Worm (Caenorhabditis elegans) whole organism, L4 larva: Measurements from ENCODE around the gene dhcr-24.

Source experiments
- D1046.2 ChIP-seq: fragments of 200-800 bp; sonication (Bioruptor generic); IDR thresholded peaks from 2 replicates; pipeline ENCODE4 v1.3.6; 2022; ENCODE audit warnings: missing genetic modification characterization, missing compliant biosample characterization
- F37D6.2 ChIP-seq: sonication (generic microtip); optimal IDR thresholded peaks from 2 replicates; lab custom pipeline; 2016; ENCODE audit warnings: mild to moderate bottlenecking, missing genetic modification characterization, missing compliant biosample characterization
- Y48G9A.11 ChIP-seq: fragments of 200-800 bp; sonication (Bioruptor generic); IDR thresholded peaks from 2 replicates; pipeline ENCODE4 v1.3.6; 2022; ENCODE audit warnings: missing genetic modification reagents, missing genetic modification characterization, missing compliant biosample characterization
- ZK337.2 ChIP-seq: fragments of 200-800 bp; sonication (Bioruptor generic); IDR thresholded peaks from 2 replicates; pipeline ENCODE4 v1.3.6; 2022; ENCODE audit warnings: missing genetic modification reagents, missing genetic modification characterization, missing compliant biosample characterization
- aha-1 ChIP-seq: fragments of 150-350 bp; peaks from one replicate; lab custom pipeline; 2014; ENCODE audit warnings: missing biosample characterization, missing genetic modification characterization
- ama-1 ChIP-seq: fragments of 150-350 bp; optimal IDR thresholded peaks from 2 replicates; lab custom pipeline; 2014; ENCODE audit warnings: inconsistent platforms, mixed read lengths
- arid-1 ChIP-seq: fragments of 200-800 bp; sonication (Bioruptor generic); conservative IDR thresholded peaks from 2 replicates; pipeline ENCODE4 v1.3.6; 2022; ENCODE audit warnings: missing genetic modification reagents, missing genetic modification characterization, missing compliant biosample characterization
- attf-4 ChIP-seq: sonication (generic microtip); optimal IDR thresholded peaks from 3 replicates; lab custom pipeline; 2017; ENCODE audit warnings: missing biosample characterization, missing genetic modification characterization
- ceh-20 ChIP-seq: fragments of 200-800 bp; sonication (Bioruptor generic); IDR thresholded peaks from 2 replicates; pipeline ENCODE4 v1.3.6; 2022; ENCODE audit warnings: missing genetic modification reagents, missing genetic modification characterization, missing compliant biosample characterization
- ces-1 ChIP-seq: fragments of 150-350 bp; sonication (generic microtip); optimal IDR thresholded peaks from 4 replicates; lab custom pipeline; 2014; ENCODE audit warnings: missing biosample characterization, missing genetic modification reagents, missing genetic modification characterization
- cey-2 ChIP-seq: sonication (generic microtip); optimal IDR thresholded peaks from 3 replicates; lab custom pipeline; 2017; ENCODE audit warnings: missing genetic modification characterization, mild to moderate bottlenecking, missing compliant biosample characterization, antibody characterized with exemption, borderline replicate concordance; ENCODE audit not compliant: insufficient read depth
- ctbp-1 ChIP-seq: fragments of 200-800 bp; sonication (Bioruptor generic); IDR thresholded peaks from 2 replicates; pipeline ENCODE4 v1.3.6; 2022; ENCODE audit warnings: missing genetic modification reagents, missing genetic modification characterization, missing compliant biosample characterization
- dmd-6 ChIP-seq: fragments of 200-800 bp; sonication (Bioruptor generic); IDR thresholded peaks from 2 replicates; pipeline ENCODE4 v1.3.6; 2022; ENCODE audit warnings: missing genetic modification reagents, missing genetic modification characterization, missing compliant biosample characterization
- dmd-8 ChIP-seq: fragments of 200-800 bp; sonication (Bioruptor generic); IDR thresholded peaks from 2 replicates; pipeline ENCODE4 v1.3.6; 2022; ENCODE audit warnings: missing genetic modification characterization, missing compliant biosample characterization
- duxl-1 ChIP-seq: sonication (generic microtip); optimal IDR thresholded peaks from 2 replicates; lab custom pipeline; 2016; ENCODE audit warnings: mild to moderate bottlenecking, missing genetic modification characterization, moderate library complexity, missing compliant biosample characterization; ENCODE audit not compliant: poor library complexity
- egl-43 ChIP-seq: fragments of 200-800 bp; sonication (Bioruptor generic); IDR thresholded peaks from 2 replicates; pipeline ENCODE4 v1.3.6; 2022; ENCODE audit warnings: missing genetic modification reagents, missing genetic modification characterization, missing compliant biosample characterization
- fkh-10 ChIP-seq: fragments of 150-350 bp; optimal IDR thresholded peaks from 2 replicates; lab custom pipeline; 2014; ENCODE audit warnings: missing biosample characterization, missing genetic modification reagents, missing genetic modification characterization
- gei-8 ChIP-seq: fragments of 200-800 bp; sonication (Bioruptor generic); optimal IDR thresholded peaks from 2 replicates; lab custom pipeline; 2018; ENCODE audit warnings: mild to moderate bottlenecking, missing genetic modification characterization, missing compliant biosample characterization
- hif-1 ChIP-seq, 2 experiments: sonication (generic microtip); optimal IDR thresholded peaks; 2 replicates each; lab custom pipeline; 2016 to 2017; ENCODE audit warnings: missing compliant biosample characterization in 2 of 2, missing genetic modification characterization in 2 of 2, missing genetic modification reagents in 2 of 2, missing genotype in 2 of 2, mild to moderate bottlenecking in 1 of 2
- hlh-11 ChIP-seq: fragments of 200-800 bp; sonication (Bioruptor generic); optimal IDR thresholded peaks from 2 replicates; lab custom pipeline; 2018; ENCODE audit warnings: mild to moderate bottlenecking, missing genetic modification characterization, missing compliant biosample characterization
- hlh-30 ChIP-seq: sonication (generic microtip); optimal IDR thresholded peaks from 2 replicates; lab custom pipeline; 2017; ENCODE audit warnings: antibody characterized with exemption, mild to moderate bottlenecking, missing genetic modification characterization, missing compliant biosample characterization; ENCODE audit not compliant: insufficient read depth
- hmg-1.1 ChIP-seq: fragments of 200-800 bp; sonication (Bioruptor generic); IDR thresholded peaks from 2 replicates; pipeline ENCODE4 v1.3.6; 2022; ENCODE audit warnings: missing genetic modification reagents, missing genetic modification characterization, missing compliant biosample characterization
- jun-1 ChIP-seq: fragments of 150-350 bp; optimal IDR thresholded peaks from 2 replicates; lab custom pipeline; 2014; ENCODE audit warnings: missing biosample characterization, missing genetic modification reagents, missing genetic modification characterization
- lin-13 ChIP-seq: fragments of 150-350 bp; optimal IDR thresholded peaks from 2 replicates; lab custom pipeline; 2014; ENCODE audit warnings: missing biosample characterization, missing genetic modification reagents, missing genetic modification characterization
- lin-39 ChIP-seq: fragments of 150-350 bp; optimal IDR thresholded peaks from 2 replicates; lab custom pipeline; 2014; ENCODE audit warnings: missing biosample characterization, missing genetic modification reagents, missing genetic modification characterization
- lir-3 ChIP-seq: sonication (generic microtip); optimal IDR thresholded peaks from 2 replicates; lab custom pipeline; 2016; ENCODE audit warnings: mild to moderate bottlenecking, missing genetic modification characterization, missing compliant biosample characterization
- lsy-2 ChIP-seq, 2 experiments: fragments of 150-350 bp in 1 of 2; sonication (generic microtip) in 1 of 2; optimal IDR thresholded peaks; 2 replicates each; lab custom pipeline; 2014 to 2017; ENCODE audit warnings: missing biosample characterization in 2 of 2, missing genetic modification characterization in 2 of 2
- madf-5 ChIP-seq, 2 experiments: fragments of 200-800 bp; sonication (Bioruptor generic); IDR thresholded peaks; 2 replicates each; pipeline ENCODE4 v1.3.6; 2022; ENCODE audit warnings: missing compliant biosample characterization in 2 of 2, missing genetic modification characterization in 2 of 2
- madf-9 ChIP-seq: fragments of 200-800 bp; sonication (Bioruptor generic); conservative IDR thresholded peaks from 2 replicates; pipeline ENCODE4 v1.3.6; 2022; ENCODE audit warnings: missing genetic modification reagents, missing genetic modification characterization, missing compliant biosample characterization
- mdt-29 ChIP-seq: fragments of 200-800 bp; sonication (Bioruptor generic); IDR thresholded peaks from 2 replicates; pipeline ENCODE4 v1.3.6; 2022; ENCODE audit warnings: missing genetic modification reagents, missing genetic modification characterization, missing compliant biosample characterization
- mes-2 ChIP-seq: sonication (generic microtip); optimal IDR thresholded peaks from 2 replicates; lab custom pipeline; 2016; ENCODE audit warnings: missing genotype, mild to moderate bottlenecking, missing genetic modification characterization, missing compliant biosample characterization; ENCODE audit not compliant: poor library complexity, severe bottlenecking
- nhr-10 ChIP-seq: fragments of 150-350 bp; optimal IDR thresholded peaks from 2 replicates; lab custom pipeline; 2014; ENCODE audit warnings: missing biosample characterization, missing genetic modification characterization
- nhr-102 ChIP-seq: sonication (generic microtip); optimal IDR thresholded peaks from 2 replicates; lab custom pipeline; 2016; ENCODE audit warnings: mild to moderate bottlenecking, missing genetic modification characterization, moderate library complexity, missing compliant biosample characterization
- nhr-237 ChIP-seq: sonication (generic microtip); optimal IDR thresholded peaks from 2 replicates; lab custom pipeline; 2017; ENCODE audit warnings: missing biosample characterization, missing genetic modification characterization
- nhr-28 ChIP-seq: fragments of 150-350 bp; optimal IDR thresholded peaks from 2 replicates; lab custom pipeline; 2014; ENCODE audit warnings: missing biosample characterization, missing genetic modification characterization
- nhr-6 ChIP-seq: fragments of 150-350 bp; optimal IDR thresholded peaks from 2 replicates; lab custom pipeline; 2014; ENCODE audit warnings: missing biosample characterization, missing genetic modification characterization
- nhr-77 ChIP-seq: fragments of 150-350 bp; optimal IDR thresholded peaks from 2 replicates; lab custom pipeline; 2014; ENCODE audit warnings: missing biosample characterization, missing genetic modification characterization
- php-3 ChIP-seq: fragments of 200-800 bp; sonication (Bioruptor generic); IDR thresholded peaks from 2 replicates; pipeline ENCODE4 v1.3.6; 2022; ENCODE audit warnings: missing genetic modification reagents, missing genetic modification characterization, missing compliant biosample characterization
- rbr-2 ChIP-seq: sonication (generic microtip); optimal IDR thresholded peaks from 2 replicates; lab custom pipeline; 2016; ENCODE audit warnings: missing genotype, missing genetic modification characterization, missing compliant biosample characterization
- set-16 ChIP-seq: fragments of 200-800 bp; sonication (Bioruptor generic); IDR thresholded peaks from 2 replicates; pipeline ENCODE4 v1.3.6; 2022; ENCODE audit warnings: missing genetic modification reagents, missing genetic modification characterization, missing compliant biosample characterization
- tag-97 ChIP-seq: fragments of 200-800 bp; sonication (Bioruptor generic); IDR thresholded peaks from 2 replicates; pipeline ENCODE4 v1.3.6; 2022; ENCODE audit warnings: missing genetic modification characterization, missing compliant biosample characterization
- unc-62 ChIP-seq, 3 experiments: fragments of 150-350 bp in 1 of 3; sonication (generic microtip); optimal IDR thresholded peaks in 2 of 3; peaks in 1 of 3; 1 replicate in 1 of 3; 2 replicates in 2 of 3; lab custom pipeline; 2014 to 2017; ENCODE audit warnings: missing biosample characterization in 3 of 3, missing genetic modification characterization in 3 of 3, missing genetic modification reagents in 3 of 3, missing genotype in 1 of 3
- zfp-3 ChIP-seq: fragments of 200-800 bp; sonication (Bioruptor generic); conservative IDR thresholded peaks from 2 replicates; pipeline ENCODE4 v1.3.6; 2022; ENCODE audit warnings: missing genetic modification reagents, missing genetic modification characterization, missing compliant biosample characterization
- ztf-11 ChIP-seq: fragments of 150-350 bp; optimal IDR thresholded peaks from 2 replicates; lab custom pipeline; 2014; ENCODE audit warnings: missing biosample characterization, missing genetic modification characterization
- ztf-7 ChIP-seq: fragments of 150-350 bp; optimal IDR thresholded peaks from 2 replicates; lab custom pipeline; 2014; ENCODE audit warnings: missing biosample characterization, missing genetic modification characterization

Gene dhcr-24

DNA sequence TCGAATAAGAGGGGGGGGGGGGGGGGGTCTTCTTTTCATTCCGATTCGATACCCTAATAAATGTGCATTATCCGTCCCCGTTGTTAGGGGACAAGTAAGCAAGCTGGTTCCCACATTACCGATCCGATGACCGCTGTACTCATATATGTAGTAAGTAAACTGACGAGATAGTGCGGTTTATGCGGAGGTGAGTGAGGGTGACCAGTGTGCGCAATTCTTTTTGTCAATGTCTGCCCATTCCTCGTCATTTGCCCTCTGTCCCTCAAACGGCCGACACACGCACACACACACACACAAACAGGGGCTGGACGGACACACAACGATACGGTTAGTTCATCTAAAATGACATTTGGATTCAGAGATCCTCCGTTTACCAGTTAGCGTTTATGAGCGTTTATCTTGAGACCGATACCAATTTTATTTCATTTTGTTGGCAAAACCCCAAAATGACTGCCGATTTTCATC, 11.7 kb downstream of the dhcr-24 start, which contains the start of gene aat-3:
TSS of gene aat-3 (plus strand) at position 51 of the 465 bp plus-strand sequence.
- no peak for TF ChIP-seq ces-1 (GFP tag; lab: Kevin White, UChicago)
- TF ChIP-seq hlh-11 (tag; lab: Kevin White, UChicago): peak; percentile 2
- TF ChIP-seq mes-2: peak; percentile 5
- no peak for TF ChIP-seq ztf-7 (tag; lab: Kevin White, UChicago)
- no peak for TF ChIP-seq nhr-6
- TF ChIP-seq hmg-1.1: 0 out of 2 replicates have a peak, but pooled peaks have one; percentile 28
- TF ChIP-seq mdt-29 (GFP tag; lab: Robert Waterston, UW): no peak
- TF ChIP-seq ceh-20 (GFP tag; lab: Robert Waterston, UW): no peak
- TF ChIP-seq tag-97 (GFP tag; lab: Robert Waterston, UW): no peak
- no peak for TF ChIP-seq ama-1 (lab: Kevin White, UChicago)
- TF ChIP-seq aha-1: peak; percentile 64
- peak; percentile 23 for TF ChIP-seq nhr-28 (tag; lab: Kevin White, UChicago)
- peak in 1 of 2 experiments; percentile 69 for TF ChIP-seq unc-62 (GFP tag; optimal IDR thresholded peaks at IDR 0.05 in 1 of 2; lab: Kevin White, UChicago)
- no peak for TF ChIP-seq unc-62 (tag; optimal IDR thresholded peaks at IDR 0.05; lab: Kevin White, UChicago)
- no peak for TF ChIP-seq dmd-6
- no peak for TF ChIP-seq madf-5 (GFP tag; IDR thresholded peaks at IDR 0.05; lab: Robert Waterston, UW)
- no peak for TF ChIP-seq cey-2 (tag; lab: Kevin White, UChicago)
- TF ChIP-seq hif-1 (tag; optimal IDR thresholded peaks at IDR 0.05; lab: Kevin White, UChicago): no peak
- no peak for TF ChIP-seq lsy-2 (tag; optimal IDR thresholded peaks at IDR 0.05; lab: Kevin White, UChicago)
- TF ChIP-seq lir-3 (tag; lab: Kevin White, UChicago): no peak
- no peak for TF ChIP-seq nhr-102 (tag; lab: Kevin White, UChicago)
- TF ChIP-seq D1046.2: no peak

DNA sequence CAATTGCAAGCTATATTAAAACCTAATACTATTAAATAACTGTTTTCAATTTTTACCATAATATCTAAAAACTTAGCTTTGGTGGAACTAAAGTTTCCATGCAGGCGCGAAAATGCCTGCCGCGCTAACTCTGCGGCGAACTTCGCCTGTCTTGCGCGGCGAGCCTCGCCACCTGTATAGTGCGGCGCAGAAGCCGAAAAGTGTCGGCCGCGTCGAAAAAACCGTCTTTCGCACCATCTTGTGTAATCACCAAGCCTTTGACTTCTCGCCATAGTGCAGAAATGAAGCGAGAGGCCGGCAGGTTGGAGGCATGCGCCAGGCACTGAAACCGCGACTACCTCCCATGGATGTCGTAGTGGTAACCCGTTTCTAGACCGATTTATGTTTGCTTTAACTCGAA, 12.5 kb downstream of the dhcr-24 start:
- no peak for TF ChIP-seq dmd-8
- peak; percentile 18 for TF ChIP-seq aha-1
- TF ChIP-seq set-16: peak; percentile 81
- TF ChIP-seq Y48G9A.11: 0 out of 2 replicates have a peak, but pooled peaks have one; percentile 10
- no peak for TF ChIP-seq jun-1 (tag; lab: Kevin White, UChicago)
- TF ChIP-seq egl-43: peak; percentile 26; the same call in 1 of the 2 replicates

DNA sequence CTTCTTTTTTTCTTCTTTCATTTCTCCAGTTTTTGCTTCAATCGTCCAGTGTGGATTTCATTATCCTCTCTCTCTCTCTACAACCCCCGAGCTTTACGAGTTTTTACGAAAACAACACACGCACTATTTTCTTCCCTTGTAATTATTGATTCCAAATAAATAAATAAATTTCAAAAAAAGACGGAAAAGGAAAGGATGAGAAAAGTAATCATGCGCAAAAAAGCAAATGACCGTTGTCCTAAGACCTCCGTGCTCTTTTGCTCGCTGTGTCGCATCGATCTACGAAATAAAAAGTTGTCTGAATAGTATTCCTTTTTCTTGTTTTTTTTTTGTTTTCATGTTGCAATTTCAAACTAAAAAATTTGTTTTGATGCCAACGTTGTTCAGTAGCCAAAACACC, 13.3 kb downstream of the dhcr-24 start:
- TF ChIP-seq lin-13 (GFP tag; lab: Kevin White, UChicago): no peak
- peak; percentile 53 for TF ChIP-seq hlh-30 (tag; lab: Kevin White, UChicago)
- TF ChIP-seq fkh-10 (GFP tag; lab: Kevin White, UChicago): peak; percentile 54
- no peak for TF ChIP-seq ctbp-1

DNA sequence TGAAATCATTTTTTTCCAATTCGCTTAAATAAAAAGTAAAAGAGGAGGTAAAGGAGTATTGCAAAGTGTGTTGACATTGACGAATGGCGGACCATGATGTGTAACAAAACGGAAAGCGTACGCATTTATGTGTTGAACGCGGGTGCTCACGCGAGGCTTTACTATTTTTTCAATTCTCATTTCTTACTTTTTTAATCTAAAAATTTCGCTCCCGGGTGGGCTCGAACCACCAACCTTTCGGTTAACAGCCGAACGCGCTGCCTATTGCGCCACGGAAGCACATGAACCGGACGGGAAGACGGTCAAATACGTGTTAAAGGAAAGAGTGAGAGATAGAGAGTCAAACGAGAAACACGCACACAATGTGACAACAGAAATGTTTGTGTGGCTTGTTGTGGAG, 14.6 kb downstream of the dhcr-24 start:
- peak; percentile 74 for TF ChIP-seq dmd-6
- TF ChIP-seq php-3 (GFP tag; lab: Robert Waterston, UW): peak; percentile 18; the same call in 1 of the 2 replicates
- peak; percentile 34 for TF ChIP-seq duxl-1 (tag; lab: Kevin White, UChicago)
- 0 out of 2 replicates have a peak, but pooled peaks have one; percentile 52 for TF ChIP-seq zfp-3 (GFP tag; lab: Robert Waterston, UW)
- TF ChIP-seq gei-8 (GFP tag; lab: Kevin White, UChicago): peak; percentile 75
- peak; percentile 43 to 68 for TF ChIP-seq hif-1 (tag; optimal IDR thresholded peaks at IDR 0.05; lab: Kevin White, UChicago)
- TF ChIP-seq jun-1 (tag; lab: Kevin White, UChicago): peak; percentile 58
- no peak for TF ChIP-seq attf-4 (tag; lab: Kevin White, UChicago)
- TF ChIP-seq hlh-11 (tag; lab: Kevin White, UChicago): peak; percentile 75
- TF ChIP-seq lin-39 (tag; lab: Kevin White, UChicago): no peak
- TF ChIP-seq nhr-237 (tag; lab: Kevin White, UChicago): no peak
- TF ChIP-seq nhr-77: peak; percentile 60
- no peak for TF ChIP-seq ztf-11 (tag; lab: Kevin White, UChicago)
- TF ChIP-seq arid-1 (GFP tag; lab: Robert Waterston, UW): peak; percentile 73
- peak; percentile 57 for TF ChIP-seq nhr-102 (tag; lab: Kevin White, UChicago)
- TF ChIP-seq F37D6.2 (tag; lab: Kevin White, UChicago): peak; percentile 7
- no peak for TF ChIP-seq nhr-10
- TF ChIP-seq rbr-2 (tag; lab: Kevin White, UChicago): peak; percentile 69
- TF ChIP-seq ZK337.2: peak; percentile 51; the same call in 1 of the 2 replicates
- peak; percentile 94 for TF ChIP-seq hmg-1.1
- TF ChIP-seq mdt-29 (GFP tag; lab: Robert Waterston, UW): 0 out of 2 replicates have a peak, but pooled peaks have one; percentile 47
- TF ChIP-seq madf-9 (GFP tag; lab: Robert Waterston, UW): peak; percentile 55
- peak; percentile 64 for TF ChIP-seq nhr-28 (tag; lab: Kevin White, UChicago)
